Worm (Caenorhabditis elegans): Measurements from ENCODE around the gene mtm-9.

ce11 chrV:3774653-3775052 lies 31.3 kb downstream of the mtm-9 start:
- TF ChIP-seq nhr-10 (tag; optimal IDR thresholded peaks at IDR 0.05) (no peak), ceh-82 (tag; optimal IDR thresholded peaks at IDR 0.05) (no peak), zag-1 (tag; optimal IDR thresholded peaks at IDR 0.05) (no peak)
